Worm (Caenorhabditis elegans) whole organism, midembryonic: ENCODE measurements around the gene mab-7.

Experiments
- cog-1 ChIP-seq: sonication (generic microtip); optimal IDR thresholded peaks from 2 replicates; lab custom pipeline; 2016; ENCODE audit warnings: missing genetic modification characterization, missing compliant biosample characterization
- flt-1 ChIP-seq: fragments of 200-800 bp; sonication (Bioruptor generic); IDR thresholded peaks from 2 replicates; pipeline ENCODE4 v1.3.6; 2022; ENCODE audit warnings: missing genetic modification characterization, missing compliant biosample characterization
- ref-1 ChIP-seq: fragments of 200-800 bp; sonication (Bioruptor generic); conservative IDR thresholded peaks from 2 replicates; pipeline ENCODE4 v1.3.6; 2022; ENCODE audit warnings: missing genetic modification reagents, missing genetic modification characterization, missing compliant biosample characterization
- ztf-23 ChIP-seq: fragments of 200-800 bp; sonication (Bioruptor generic); IDR thresholded peaks from 2 replicates; pipeline ENCODE4 v1.3.6; 2022; ENCODE audit warnings: missing genetic modification reagents, missing genetic modification characterization, missing compliant biosample characterization

- TF ChIP-seq cog-1 (tag; lab: Kevin White, UChicago) (no peak), ztf-23 (GFP tag; lab: Robert Waterston, UW) (no peak), ref-1 (GFP tag; lab: Robert Waterston, UW) (no peak), flt-1 (GFP tag; lab: Robert Waterston, UW) (no peak)
Measured at ce11 chrX:859401-859800, 38.4 kb downstream of the mab-7 start, which contains the start of gene F56F10.2.
